Fruit fly (Drosophila melanogaster) whole organism, embryonic: Measurements from ENCODE around the gene cpx.
A peak's percentile ranks its signal among the peaks of the same experiment; 100 is the strongest.

ENCODE experiments used
- Ada2b ChIP-seq: fragments of 200-800 bp; sonication (Bioruptor generic); IDR thresholded peaks from 2 replicates; pipeline ENCODE4 v1.3.6; 2022; ENCODE audit warnings: missing biosample characterization, missing genetic modification characterization
- B-H1 ChIP-seq: fragments of 200-800 bp; sonication (Bioruptor generic); IDR thresholded peaks from 3 replicates; pipeline ENCODE4 v1.3.6; 2022; ENCODE audit warnings: missing biosample characterization, missing genetic modification characterization
- BEAF-32 ChIP-seq: fragments of 200-800 bp; sonication (Bioruptor generic); optimal IDR thresholded peaks from 3 replicates; lab custom pipeline; 2017; ENCODE audit warnings: missing biosample characterization, missing genetic modification characterization, mild to moderate bottlenecking, moderate library complexity, missing genetic modification reagents
- Bdp1 ChIP-seq: fragments of 200-800 bp; sonication (Bioruptor generic); optimal IDR thresholded peaks from 3 replicates; lab custom pipeline; 2016; ENCODE audit warnings: missing biosample characterization, missing genetic modification characterization
- Bteb2 ChIP-seq: fragments of 200-800 bp; sonication (Bioruptor generic); optimal IDR thresholded peaks from 2 replicates; lab custom pipeline; 2016; ENCODE audit warnings: missing biosample characterization, missing genetic modification characterization
- CG10959 ChIP-seq: fragments of 200-800 bp; sonication (Bioruptor generic); IDR thresholded peaks from 2 replicates; pipeline ENCODE4 v1.3.6; 2022; ENCODE audit warnings: missing biosample characterization, missing genetic modification characterization
- CG16779 ChIP-seq: fragments of 200-800 bp; sonication (Bioruptor generic); IDR thresholded peaks from 2 replicates; pipeline ENCODE4 v1.3.6; 2022; ENCODE audit warnings: missing biosample characterization, missing genetic modification characterization
- CG33557 ChIP-seq: fragments of 200-800 bp; sonication (Bioruptor generic); optimal IDR thresholded peaks from 2 replicates; lab custom pipeline; 2019; ENCODE audit warnings: missing biosample characterization, mild to moderate bottlenecking, missing genetic modification characterization, moderate library complexity
- CG34376 ChIP-seq: fragments of 200-800 bp; sonication (Bioruptor generic); optimal IDR thresholded peaks from 2 replicates; lab custom pipeline; 2018; ENCODE audit warnings: missing biosample characterization, mild to moderate bottlenecking, missing genetic modification characterization
- CG7556 ChIP-seq: fragments of 200-800 bp; sonication (Bioruptor generic); optimal IDR thresholded peaks from 2 replicates; lab custom pipeline; 2017; ENCODE audit warnings: missing biosample characterization, mild to moderate bottlenecking, missing genetic modification characterization
- CoRest ChIP-seq: fragments of 200-800 bp; sonication (Bioruptor generic); optimal IDR thresholded peaks from 3 replicates; lab custom pipeline; 2018; ENCODE audit warnings: missing biosample characterization, mild to moderate bottlenecking, missing genetic modification characterization, moderate library complexity
- D19A ChIP-seq: fragments of 200-800 bp; optimal IDR thresholded peaks from 3 replicates; lab custom pipeline; 2019; ENCODE audit warnings: missing biosample characterization, mild to moderate bottlenecking, missing genetic modification characterization, moderate library complexity
- Eip74EF ChIP-seq, 2 experiments: fragments of 200-800 bp in 1 of 2; fragments of >200 bp in 1 of 2; sonication (Bioruptor generic) in 1 of 2; optimal IDR thresholded peaks; 2 replicates each; lab custom pipeline; 2017 to 2019; ENCODE audit warnings: missing biosample characterization in 2 of 2, missing genetic modification characterization in 2 of 2, mild to moderate bottlenecking in 1 of 2, moderate library complexity in 1 of 2
- Fer1 ChIP-seq: fragments of 200-800 bp; sonication (Bioruptor generic); optimal IDR thresholded peaks from 2 replicates; lab custom pipeline; 2017; ENCODE audit warnings: missing biosample characterization, mild to moderate bottlenecking, missing genetic modification characterization
- H2.0 ChIP-seq: fragments of 200-800 bp; sonication (Bioruptor generic); IDR thresholded peaks from 2 replicates; pipeline ENCODE4 v1.3.6; 2022; ENCODE audit warnings: missing biosample characterization, missing genetic modification characterization
- HLH3B ChIP-seq: fragments of 200-800 bp; sonication (Bioruptor generic); IDR thresholded peaks from 2 replicates; pipeline ENCODE4 v1.3.6; 2022; ENCODE audit warnings: missing biosample characterization, missing genetic modification characterization
- Hmx ChIP-seq: fragments of 200-800 bp; sonication (Bioruptor generic); optimal IDR thresholded peaks from 2 replicates; lab custom pipeline; 2016; ENCODE audit warnings: missing biosample characterization, missing genetic modification characterization
- Hr39 ChIP-seq: fragments of >200 bp; optimal IDR thresholded peaks from 2 replicates; lab custom pipeline; 2017
- Jarid2 ChIP-seq: fragments of 200-800 bp; sonication (Bioruptor generic); optimal IDR thresholded peaks from 3 replicates; lab custom pipeline; 2017; ENCODE audit warnings: mild to moderate bottlenecking, missing biosample characterization, missing genetic modification reagents, missing genetic modification characterization
- MBD-R2 ChIP-seq: fragments of 200-800 bp; sonication (Bioruptor generic); IDR thresholded peaks from 2 replicates; pipeline ENCODE4 v1.3.6; 2022; ENCODE audit warnings: missing biosample characterization, missing genetic modification characterization
- MESR4 ChIP-seq: fragments of 200-800 bp; sonication (Bioruptor generic); optimal IDR thresholded peaks from 2 replicates; lab custom pipeline; 2018; ENCODE audit warnings: missing biosample characterization, mild to moderate bottlenecking, missing genetic modification characterization, moderate library complexity
- Med ChIP-seq: fragments of 200-800 bp; sonication (Bioruptor generic); peaks from one replicate; lab custom pipeline; 2016; ENCODE audit warnings: missing biosample characterization, missing genetic modification characterization, mild to moderate bottlenecking, inconsistent platforms, moderate library complexity
- Meics ChIP-seq: fragments of 200-800 bp; sonication (Bioruptor generic); optimal IDR thresholded peaks from 2 replicates; lab custom pipeline; 2017; ENCODE audit warnings: missing biosample characterization, mild to moderate bottlenecking, missing genetic modification characterization
- NfI ChIP-seq: fragments of 200-800 bp; sonication (Bioruptor generic); optimal IDR thresholded peaks from 3 replicates; lab custom pipeline; 2018; ENCODE audit warnings: missing biosample characterization, mild to moderate bottlenecking, missing genetic modification characterization, moderate library complexity
- Opbp ChIP-seq: fragments of 200-800 bp; sonication (Bioruptor generic); IDR thresholded peaks from 3 replicates; pipeline ENCODE4 v1.3.6; 2022; ENCODE audit warnings: missing biosample characterization, missing genetic modification characterization; ENCODE audit not compliant: partially characterized antibody
- Trl ChIP-seq, 3 experiments: fragments of >200 bp in 2 of 3; fragments of 200-800 bp in 1 of 3; sonication (Bioruptor generic) in 1 of 3; optimal IDR thresholded peaks; 2 replicates in 1 of 3; 3 replicates in 2 of 3; lab custom pipeline; 2016 to 2017; ENCODE audit warnings: missing biosample characterization in 1 of 3, missing genetic modification characterization in 1 of 3
- YL-1 ChIP-seq: fragments of 200-800 bp; sonication (Bioruptor generic); optimal IDR thresholded peaks from 3 replicates; lab custom pipeline; 2017; ENCODE audit warnings: missing biosample characterization, mild to moderate bottlenecking, missing genetic modification characterization
- abd-A ChIP-seq: fragments of 200-800 bp; sonication (Bioruptor generic); optimal IDR thresholded peaks from 3 replicates; lab custom pipeline; 2019; ENCODE audit warnings: missing biosample characterization, mild to moderate bottlenecking, missing genetic modification characterization, moderate library complexity
- bab2 ChIP-seq: fragments of 200-800 bp; sonication (Bioruptor generic); optimal IDR thresholded peaks from 2 replicates; lab custom pipeline; 2016; ENCODE audit warnings: missing biosample characterization, missing genetic modification characterization
- bigmax ChIP-seq: fragments of 200-800 bp; sonication (Bioruptor generic); optimal IDR thresholded peaks from 2 replicates; lab custom pipeline; 2018; ENCODE audit warnings: missing biosample characterization, mild to moderate bottlenecking, missing genetic modification characterization
- crol ChIP-seq: fragments of 200-800 bp; sonication (Bioruptor generic); IDR thresholded peaks from 2 replicates; pipeline ENCODE4 v1.3.6; 2022; ENCODE audit warnings: missing biosample characterization, missing genetic modification characterization
- cwo ChIP-seq: fragments of 200-800 bp; sonication (Bioruptor generic); optimal IDR thresholded peaks from 3 replicates; lab custom pipeline; 2017; ENCODE audit warnings: missing biosample characterization, missing genetic modification characterization, mild to moderate bottlenecking, moderate library complexity, missing genetic modification reagents
- da ChIP-seq: fragments of 200-800 bp; sonication (Bioruptor generic); optimal IDR thresholded peaks from 2 replicates; lab custom pipeline; 2016; ENCODE audit warnings: missing biosample characterization, missing genetic modification characterization
- fu2 ChIP-seq: fragments of 200-800 bp; sonication (Bioruptor generic); optimal IDR thresholded peaks from 2 replicates; lab custom pipeline; 2016; ENCODE audit warnings: missing biosample characterization, missing genetic modification characterization
- gcm2 ChIP-seq: fragments of 200-800 bp; sonication (Bioruptor generic); optimal IDR thresholded peaks from 2 replicates; lab custom pipeline; 2016; ENCODE audit warnings: missing biosample characterization, missing genetic modification characterization
- gfzf ChIP-seq: fragments of 200-800 bp; sonication (Bioruptor generic); optimal IDR thresholded peaks from 2 replicates; lab custom pipeline; 2016; ENCODE audit warnings: missing biosample characterization, mild to moderate bottlenecking, missing genetic modification characterization, moderate library complexity
- hbn ChIP-seq: fragments of 200-800 bp; sonication (Bioruptor generic); IDR thresholded peaks from 2 replicates; pipeline ENCODE4 v1.3.6; 2022; ENCODE audit warnings: missing biosample characterization, missing genetic modification characterization; ENCODE audit not compliant: partially characterized antibody
- klu ChIP-seq: fragments of 200-800 bp; sonication (Bioruptor generic); IDR thresholded peaks from 2 replicates; pipeline ENCODE4 v1.3.6; 2022; ENCODE audit warnings: missing biosample characterization, missing genetic modification characterization
- knrl ChIP-seq: fragments of 200-800 bp; sonication (Bioruptor generic); IDR thresholded peaks from 3 replicates; pipeline ENCODE4 v1.3.6; 2022; ENCODE audit warnings: missing biosample characterization, missing genetic modification characterization; ENCODE audit not compliant: partially characterized antibody
- lab ChIP-seq: fragments of 200-800 bp; sonication (Bioruptor generic); optimal IDR thresholded peaks from 3 replicates; lab custom pipeline; 2017; ENCODE audit warnings: missing biosample characterization, missing genetic modification characterization, mild to moderate bottlenecking, moderate library complexity, missing genetic modification reagents
- lola ChIP-seq, 3 experiments: fragments of >200 bp in 2 of 3; fragments of 200-800 bp in 1 of 3; sonication (Bioruptor generic) in 1 of 3; optimal IDR thresholded peaks; 2 replicates each; lab custom pipeline; 2017 to 2019; ENCODE audit warnings: missing biosample characterization in 3 of 3, missing genetic modification characterization in 3 of 3, mild to moderate bottlenecking in 1 of 3, moderate library complexity in 1 of 3
- nmo ChIP-seq: fragments of 200-800 bp; sonication (Bioruptor generic); optimal IDR thresholded peaks from 2 replicates; lab custom pipeline; 2018; ENCODE audit warnings: missing biosample characterization, mild to moderate bottlenecking, missing genetic modification characterization, moderate library complexity
- otp ChIP-seq: fragments of 200-800 bp; sonication (Bioruptor generic); IDR thresholded peaks from 3 replicates; pipeline ENCODE4, ENCODE4 v1.3.6; 2022; ENCODE audit warnings: missing biosample characterization, missing genetic modification characterization
- phol ChIP-seq: fragments of 200-800 bp; sonication (Bioruptor generic); optimal IDR thresholded peaks from 3 replicates; lab custom pipeline; 2018; ENCODE audit warnings: missing biosample characterization, mild to moderate bottlenecking, missing genetic modification characterization, moderate library complexity
- ro ChIP-seq: fragments of 200-800 bp; sonication (Bioruptor generic); IDR thresholded peaks from 2 replicates; pipeline ENCODE4 v1.3.6; 2022; ENCODE audit warnings: missing biosample characterization, missing genetic modification characterization
- sens ChIP-seq: fragments of 200-800 bp; sonication (Bioruptor generic); peaks from one replicate; lab custom pipeline; 2016; ENCODE audit warnings: missing biosample characterization, missing genetic modification characterization
- vnd ChIP-seq: fragments of 200-800 bp; sonication (Bioruptor generic); IDR thresholded peaks from 3 replicates; pipeline ENCODE4 v1.3.6; 2022; ENCODE audit warnings: missing biosample characterization, missing genetic modification characterization; ENCODE audit not compliant: partially characterized antibody

cpx gene

dm6 chr3R:4307664-4308416, 27.8 kb downstream of the cpx start, which contains the start of gene MP1 (continued):
- no peak for TF ChIP-seq NfI (GFP tag; lab: Kevin White, UChicago)
- no peak for TF ChIP-seq CG16779 (GFP tag; lab: Robert Waterston, UW)
- no peak for TF ChIP-seq B-H1
- TF ChIP-seq crol (GFP tag; lab: Robert Waterston, UW) = no peak
- no peak for TF ChIP-seq ro
- TF ChIP-seq otp = no peak
- TF ChIP-seq D19A = no peak
- no peak for TF ChIP-seq CG33557 (GFP tag; lab: Kevin White, UChicago)
- TF ChIP-seq Med (GFP tag; lab: Kevin White, UChicago) = peak; percentile 82
- TF ChIP-seq bigmax (GFP tag; lab: Kevin White, UChicago) = no peak
- no peak for TF ChIP-seq Bteb2 (GFP tag; lab: Kevin White, UChicago)
- no peak for TF ChIP-seq fu2 (GFP tag; lab: Kevin White, UChicago)
- TF ChIP-seq da (GFP tag; lab: Kevin White, UChicago) = no peak
- TF ChIP-seq Hr39 (lab: Kevin White, UChicago) = no peak
- peak; percentile 21 for TF ChIP-seq lab (GFP tag; lab: Kevin White, UChicago)
- TF ChIP-seq Ada2b (GFP tag; lab: Robert Waterston, UW) = no peak
- TF ChIP-seq gfzf (GFP tag; lab: Kevin White, UChicago) = no peak
- no peak for TF ChIP-seq abd-A (tag; lab: Kevin White, UChicago)
- TF ChIP-seq nmo (GFP tag; lab: Kevin White, UChicago) = no peak
- no peak for TF ChIP-seq bab2 (GFP tag; lab: Kevin White, UChicago)

dm6 chr3R:4308708-4309107, 28.7 kb downstream of the cpx start:
- TF ChIP-seq CG34376 (no peak), Fer1 (GFP tag; lab: Kevin White, UChicago) (no peak), phol (tag; lab: Kevin White, UChicago) (no peak), cwo (no peak), Med (GFP tag; lab: Kevin White, UChicago) (peak; percentile 61)

dm6 chr3R:4310683-4311066, 30.7 kb downstream of the cpx start, which contains the start of gene Vps24:
TSS of gene Vps24 (minus strand) at chr3R:4310947.
- TF ChIP-seq sens (peak; percentile 67), BEAF-32 (GFP tag; lab: Kevin White, UChicago) (peak; percentile 66), Hmx (GFP tag; lab: Kevin White, UChicago) (no peak), Eip74EF (GFP tag; optimal IDR thresholded peaks at IDR 0.05; lab: Kevin White, UChicago) (no peak), knrl (GFP tag; lab: Robert Waterston, UW) (peak; percentile 53; the same call in 2 of the 3 replicates), lola (GFP tag; optimal IDR thresholded peaks at IDR 0.05; lab: Kevin White, UChicago) (no peak), klu (GFP tag; lab: Robert Waterston, UW) (no peak), Opbp (peak; percentile 20; the same call in 1 of the 3 replicates), vnd (GFP tag; lab: Robert Waterston, UW) (peak; percentile 41; the same call in 1 of the 3 replicates), MESR4 (GFP tag; lab: Kevin White, UChicago) (peak; percentile 82), H2.0 (GFP tag; lab: Robert Waterston, UW) (no peak), YL-1 (GFP tag; lab: Kevin White, UChicago) (peak; percentile 22), MBD-R2 (no peak; the same call in 1 of the 2 replicates), CG7556 (GFP tag; lab: Kevin White, UChicago) (no peak), CoRest (tag; lab: Kevin White, UChicago) (no peak), hbn (peak; percentile 51; the same call in 1 of the 2 replicates), Jarid2 (GFP tag; lab: Kevin White, UChicago) (no peak), Bdp1 (no peak), gcm2 (no peak), CG10959 (no peak), HLH3B (GFP tag; lab: Robert Waterston, UW) (no peak), Trl (optimal IDR thresholded peaks at IDR 0.05; lab: Kevin White, UChicago) (no peak), Trl (GFP tag; optimal IDR thresholded peaks at IDR 0.05; lab: Kevin White, UChicago) (no peak), Meics (GFP tag; lab: Kevin White, UChicago) (no peak)
